Worm (Caenorhabditis elegans) whole organism, L4/young adult: ENCODE results near the gene B0310.1.

Experiments
- W03F9.2 ChIP-seq: fragments of 150-350 bp; optimal IDR thresholded peaks from 2 replicates; lab custom pipeline; 2014; ENCODE audit warnings: missing biosample characterization, missing genetic modification characterization
- dao-5 ChIP-seq: sonication (generic microtip); optimal IDR thresholded peaks from 2 replicates; lab custom pipeline; 2016; ENCODE audit warnings: missing genotype, missing genetic modification characterization, moderate library complexity, missing compliant biosample characterization

ce11 chrX:527663-528062 lies 34.6 kb downstream of the B0310.1 start:
- TF ChIP-seq dao-5, result no peak
- no peak for TF ChIP-seq W03F9.2 (tag; lab: Kevin White, UChicago)
